Worm (Caenorhabditis elegans): ENCODE results near the gene glb-23.

DNA sequence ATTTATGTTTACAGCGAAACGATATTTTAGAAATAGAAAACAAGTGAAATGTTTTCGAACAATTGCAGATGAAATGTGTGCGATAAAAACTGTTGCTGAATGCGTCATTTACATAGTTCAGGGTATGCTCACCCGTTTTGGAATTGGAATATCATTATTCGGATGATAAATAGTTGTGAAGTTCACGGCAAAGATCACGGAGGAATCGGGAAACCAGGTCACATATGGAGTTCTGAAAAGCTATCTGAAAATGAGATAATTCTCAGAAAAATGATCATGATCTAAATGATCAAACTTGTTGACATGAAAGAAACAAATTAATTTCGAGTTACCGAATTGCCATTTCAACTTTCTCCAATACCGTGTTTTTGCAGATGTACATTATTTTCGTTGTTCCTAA is 23.6 kb downstream of the glb-23 start, which contains the start of gene best-16:
- no peak for TF ChIP-seq aly-2 (tag; optimal IDR thresholded peaks at IDR 0.05)
- no peak for TF ChIP-seq skn-1 (tag; optimal IDR thresholded peaks at IDR 0.05)
- no peak for TF ChIP-seq snpc-4 (tag; optimal IDR thresholded peaks at IDR 0.05)
